Fruit fly (Drosophila melanogaster): ENCODE measurements around the gene cv.

cv gene

DNA sequence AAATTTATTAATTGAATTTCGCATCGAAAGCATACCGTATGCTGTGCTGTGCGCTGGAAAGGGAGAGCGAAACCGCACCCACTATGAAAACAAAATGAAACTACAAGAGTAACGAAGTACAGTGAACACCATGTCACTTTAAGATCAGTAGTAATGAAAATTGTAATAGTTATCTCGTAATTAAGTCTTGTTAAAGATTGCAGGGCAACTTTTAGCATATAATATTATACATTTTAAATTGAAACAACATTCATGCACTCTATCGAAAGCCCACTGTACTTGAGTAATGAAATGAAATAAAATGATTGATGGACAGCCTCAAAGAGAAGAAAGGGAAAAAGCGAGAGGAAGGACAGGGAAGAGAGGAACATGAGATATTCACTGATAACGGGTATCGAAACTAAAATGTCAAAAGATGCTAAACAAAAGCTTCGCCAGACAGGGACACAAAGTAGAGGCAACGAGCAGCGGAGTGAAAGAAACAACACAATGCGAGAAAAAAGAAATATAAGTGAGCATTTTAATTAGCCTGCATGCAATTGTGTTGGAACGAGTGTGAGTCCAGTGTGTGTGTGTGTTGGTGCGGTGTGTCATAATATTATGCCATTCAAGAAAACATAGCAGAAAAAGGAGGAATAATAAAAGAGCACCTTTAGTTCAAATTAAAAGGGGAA is 45.6 kb downstream of the cv start (continued):
- no peak for TF ChIP-seq vnd (GFP tag; IDR thresholded peaks at IDR 0.05; ENCODE audit: partially characterized antibody)
- peak; percentile 51 for TF ChIP-seq jing (GFP tag; optimal IDR thresholded peaks at IDR 0.05)
- peak; percentile 62 for TF ChIP-seq CG15601 (tag; optimal IDR thresholded peaks at IDR 0.05)
- TF ChIP-seq croc (GFP tag; conservative IDR thresholded peaks at IDR 0.05) = peak; percentile 65
- peak; percentile 85 for TF ChIP-seq Ada2b (GFP tag; IDR thresholded peaks at IDR 0.05)
- TF ChIP-seq CG30020 (tag; optimal IDR thresholded peaks at IDR 0.05) = peak; percentile 10
- TF ChIP-seq CG15514 (GFP tag; optimal IDR thresholded peaks at IDR 0.05) = peak; percentile 58
- TF ChIP-seq NFAT (GFP tag; IDR thresholded peaks at IDR 0.05) = peak; percentile 43
- no peak for TF ChIP-seq hkb (optimal IDR thresholded peaks at IDR 0.05)
- TF ChIP-seq hkb (GFP tag; IDR thresholded peaks at IDR 0.05) = peak; percentile 76
- TF ChIP-seq Hr39 (optimal IDR thresholded peaks at IDR 0.05) = no peak
- no peak for TF ChIP-seq gt (GFP tag; IDR thresholded peaks at IDR 0.05)
- peak; percentile 21 for TF ChIP-seq BtbVII (GFP tag; optimal IDR thresholded peaks at IDR 0.05)
- peak; percentile 39 for TF ChIP-seq gsb (GFP tag; IDR thresholded peaks at IDR 0.05)
- no peak for TF ChIP-seq CG6765 (GFP tag; optimal IDR thresholded peaks at IDR 0.05)
- TF ChIP-seq CG6254 (GFP tag; optimal IDR thresholded peaks at IDR 0.05) = peak; percentile 15
- peak; percentile 43 for TF ChIP-seq CG15011 (GFP tag; optimal IDR thresholded peaks at IDR 0.05)
- TF ChIP-seq ssp (GFP tag; IDR thresholded peaks at IDR 0.05) = peak; percentile 47
- peak; percentile 61; the same call in 2 of the 3 replicates for TF ChIP-seq H15 (GFP tag; IDR thresholded peaks at IDR 0.05)
- peak; percentile 37; the same call in 1 of the 2 replicates for TF ChIP-seq toy (GFP tag; IDR thresholded peaks at IDR 0.05)
- TF ChIP-seq crol (GFP tag; IDR thresholded peaks at IDR 0.05) = peak; percentile 29; the same call in 1 of the 2 replicates
- TF ChIP-seq CG11696 (GFP tag; IDR thresholded peaks at IDR 0.05) = peak; percentile 66
- peak; percentile 67 for TF ChIP-seq CG14050 (GFP tag; IDR thresholded peaks at IDR 0.05)
- TF ChIP-seq CTCF (GFP tag; optimal IDR thresholded peaks at IDR 0.05) = no peak
- TF ChIP-seq cwo (GFP tag; optimal IDR thresholded peaks at IDR 0.05) = peak; percentile 67
- TF ChIP-seq B-H1 (GFP tag; IDR thresholded peaks at IDR 0.05) = peak; percentile 70
- peak; percentile 62 for TF ChIP-seq CG18619 (GFP tag; optimal IDR thresholded peaks at IDR 0.05)
- peak; percentile 84 for TF ChIP-seq CG13424 (tag; optimal IDR thresholded peaks at IDR 0.05)
- peak; percentile 72 for TF ChIP-seq CG3847 (GFP tag; IDR thresholded peaks at IDR 0.05)
- peak; percentile 66 for TF ChIP-seq D19A (tag; optimal IDR thresholded peaks at IDR 0.05)
- no peak for TF ChIP-seq hb (GFP tag; IDR thresholded peaks at IDR 0.05; ENCODE audit: partially characterized antibody)
- peak; percentile 71; the same call in 2 of the 3 replicates for TF ChIP-seq Mrtf (GFP tag; IDR thresholded peaks at IDR 0.05)
- peak; percentile 73 for TF ChIP-seq fd3F (GFP tag; optimal IDR thresholded peaks at IDR 0.05)
- TF ChIP-seq CG1832 (GFP tag; optimal IDR thresholded peaks at IDR 0.05) = no peak
- TF ChIP-seq CG5180 (GFP tag; optimal IDR thresholded peaks at IDR 0.05) = peak; percentile 35
- peak; percentile 21 for TF ChIP-seq CG8359 (GFP tag; optimal IDR thresholded peaks at IDR 0.05; ENCODE audit: borderline replicate concordance)
- no peak for TF ChIP-seq HLH4C (GFP tag; IDR thresholded peaks at IDR 0.05; ENCODE audit: partially characterized antibody)
- peak; percentile 3 for TF ChIP-seq HHEX (GFP tag; optimal IDR thresholded peaks at IDR 0.05)
- peak; percentile 43 for TF ChIP-seq Atf-2 (GFP tag; optimal IDR thresholded peaks at IDR 0.05)
- peak; percentile 51 for TF ChIP-seq CG2875 (GFP tag; optimal IDR thresholded peaks at IDR 0.05)
- TF ChIP-seq lola (GFP tag; optimal IDR thresholded peaks at IDR 0.05) = peak in 1 of 3 experiments; percentile 63
- peak; percentile 88 for TF ChIP-seq CG2120 (GFP tag; optimal IDR thresholded peaks at IDR 0.05)
- TF ChIP-seq CG12236 (GFP tag; optimal IDR thresholded peaks at IDR 0.05) = peak; percentile 15
- TF ChIP-seq nmo (GFP tag; optimal IDR thresholded peaks at IDR 0.05) = peak; percentile 80
- TF ChIP-seq CG12104 (GFP tag; optimal IDR thresholded peaks at IDR 0.05) = peak; percentile 22
- peak; percentile 80 for TF ChIP-seq lbe (GFP tag; optimal IDR thresholded peaks at IDR 0.05)
- TF ChIP-seq jigr1 (GFP tag; IDR thresholded peaks at IDR 0.05) = peak; percentile 39; the same call in 1 of the 3 replicates
- peak; percentile 25 for TF ChIP-seq run (tag; optimal IDR thresholded peaks at IDR 0.05)
- peak; percentile 81 for TF ChIP-seq Fer1 (GFP tag; optimal IDR thresholded peaks at IDR 0.05)
- TF ChIP-seq CkIIα-i1 (GFP tag; IDR thresholded peaks at IDR 0.05) = no peak
